Worm (Caenorhabditis elegans) whole organism, L4 larva: ENCODE results near the gene ZK617.26.

Experiments used
- F10B5.3 ChIP-seq: sonication (generic microtip); optimal IDR thresholded peaks from 2 replicates; lab custom pipeline; 2016; ENCODE audit warnings: mild to moderate bottlenecking, missing genetic modification characterization, missing compliant biosample characterization
- F26F4.8 ChIP-seq: fragments of 200-800 bp; sonication (Bioruptor generic); conservative IDR thresholded peaks from 2 replicates; pipeline ENCODE4 v1.3.6; 2022; ENCODE audit warnings: missing genetic modification characterization, missing compliant biosample characterization
- T20F7.1 ChIP-seq: fragments of 200-800 bp; sonication (Bioruptor generic); optimal IDR thresholded peaks from 2 replicates; lab custom pipeline; 2018; ENCODE audit warnings: mild to moderate bottlenecking, missing genetic modification characterization, missing compliant biosample characterization
- Y105C5A.15 ChIP-seq: fragments of 200-800 bp; sonication (Bioruptor generic); IDR thresholded peaks from 2 replicates; pipeline ENCODE4 v1.3.6; 2022; ENCODE audit warnings: missing genetic modification characterization, missing compliant biosample characterization
- Y48G9A.11 ChIP-seq: fragments of 200-800 bp; sonication (Bioruptor generic); IDR thresholded peaks from 2 replicates; pipeline ENCODE4 v1.3.6; 2022; ENCODE audit warnings: missing genetic modification reagents, missing genetic modification characterization, missing compliant biosample characterization
- Y75B8A.6 ChIP-seq: fragments of 200-800 bp; sonication (Bioruptor generic); IDR thresholded peaks from 2 replicates; pipeline ENCODE4 v1.3.6; 2022; ENCODE audit warnings: missing genetic modification reagents, missing genetic modification characterization, missing compliant biosample characterization
- ZK546.5 ChIP-seq, 2 experiments: sonication (generic microtip); optimal IDR thresholded peaks; 2 replicates each; lab custom pipeline; 2017; ENCODE audit warnings: missing biosample characterization in 2 of 2, missing genetic modification characterization in 2 of 2
- aha-1 ChIP-seq: fragments of 150-350 bp; peaks from one replicate; lab custom pipeline; 2014; ENCODE audit warnings: missing biosample characterization, missing genetic modification characterization
- ceh-32 ChIP-seq: sonication (generic microtip); optimal IDR thresholded peaks from 2 replicates; lab custom pipeline; 2016; ENCODE audit warnings: mild to moderate bottlenecking, missing genetic modification characterization, missing compliant biosample characterization; ENCODE audit not compliant: poor library complexity
- daf-12 ChIP-seq: fragments of 150-350 bp; optimal IDR thresholded peaks from 2 replicates; lab custom pipeline; 2014; ENCODE audit warnings: missing biosample characterization, missing genetic modification reagents, missing genetic modification characterization
- daf-16 ChIP-seq, 3 experiments: sonication (generic microtip); optimal IDR thresholded peaks; 2 replicates each; lab custom pipeline; 2016 to 2017; ENCODE audit warnings: missing genetic modification characterization in 3 of 3, missing genetic modification reagents in 3 of 3, mild to moderate bottlenecking in 2 of 3, missing compliant biosample characterization in 2 of 3, missing biosample characterization in 1 of 3, moderate library complexity in 1 of 3
- daf-19 ChIP-seq: fragments of 200-800 bp; sonication (Bioruptor generic); conservative IDR thresholded peaks from 2 replicates; pipeline ENCODE4 v1.3.6; 2022; ENCODE audit warnings: missing genetic modification characterization, missing compliant biosample characterization
- dmd-6 ChIP-seq: fragments of 200-800 bp; sonication (Bioruptor generic); IDR thresholded peaks from 2 replicates; pipeline ENCODE4 v1.3.6; 2022; ENCODE audit warnings: missing genetic modification reagents, missing genetic modification characterization, missing compliant biosample characterization
- dpl-1 ChIP-seq: fragments of 150-350 bp; optimal IDR thresholded peaks from 2 replicates; lab custom pipeline; 2014; ENCODE audit warnings: missing biosample characterization, missing genetic modification reagents, missing genetic modification characterization
- dve-1 ChIP-seq: sonication (generic microtip); optimal IDR thresholded peaks from 2 replicates; lab custom pipeline; 2017; ENCODE audit warnings: antibody characterized with exemption, mild to moderate bottlenecking, missing genetic modification characterization, missing compliant biosample characterization; ENCODE audit not compliant: insufficient read depth
- egl-43 ChIP-seq: fragments of 200-800 bp; sonication (Bioruptor generic); IDR thresholded peaks from 2 replicates; pipeline ENCODE4 v1.3.6; 2022; ENCODE audit warnings: missing genetic modification reagents, missing genetic modification characterization, missing compliant biosample characterization
- fos-1 ChIP-seq: fragments of 150-350 bp; optimal IDR thresholded peaks from 2 replicates; lab custom pipeline; 2014; ENCODE audit warnings: missing biosample characterization, missing genetic modification characterization
- hlh-30 ChIP-seq: sonication (generic microtip); optimal IDR thresholded peaks from 2 replicates; lab custom pipeline; 2017; ENCODE audit warnings: antibody characterized with exemption, mild to moderate bottlenecking, missing genetic modification characterization, missing compliant biosample characterization; ENCODE audit not compliant: insufficient read depth
- lim-7 ChIP-seq: fragments of 200-800 bp; sonication (Bioruptor generic); IDR thresholded peaks from 2 replicates; pipeline ENCODE4 v1.3.6; 2022; ENCODE audit warnings: missing genetic modification characterization, missing compliant biosample characterization
- lin-29 ChIP-seq: fragments of 200-800 bp; sonication (Bioruptor generic); IDR thresholded peaks from 2 replicates; pipeline ENCODE4 v1.3.6; 2022; ENCODE audit warnings: missing genetic modification reagents, missing genetic modification characterization, missing compliant biosample characterization
- lin-39 ChIP-seq: fragments of 150-350 bp; optimal IDR thresholded peaks from 2 replicates; lab custom pipeline; 2014; ENCODE audit warnings: missing biosample characterization, missing genetic modification reagents, missing genetic modification characterization
- madf-5 ChIP-seq, 2 experiments: fragments of 200-800 bp; sonication (Bioruptor generic); IDR thresholded peaks; 2 replicates each; pipeline ENCODE4 v1.3.6; 2022; ENCODE audit warnings: missing compliant biosample characterization in 2 of 2, missing genetic modification characterization in 2 of 2
- mxl-2 ChIP-seq: fragments of 200-800 bp; sonication (Bioruptor generic); conservative IDR thresholded peaks from 2 replicates; pipeline ENCODE4 v1.3.6; 2022; ENCODE audit warnings: missing genetic modification reagents, missing genetic modification characterization, missing compliant biosample characterization
- nhr-10 ChIP-seq: fragments of 150-350 bp; optimal IDR thresholded peaks from 2 replicates; lab custom pipeline; 2014; ENCODE audit warnings: missing biosample characterization, missing genetic modification characterization
- nhr-102 ChIP-seq: sonication (generic microtip); optimal IDR thresholded peaks from 2 replicates; lab custom pipeline; 2016; ENCODE audit warnings: mild to moderate bottlenecking, missing genetic modification characterization, moderate library complexity, missing compliant biosample characterization
- nhr-28 ChIP-seq: fragments of 150-350 bp; optimal IDR thresholded peaks from 2 replicates; lab custom pipeline; 2014; ENCODE audit warnings: missing biosample characterization, missing genetic modification characterization
- nhr-6 ChIP-seq: fragments of 150-350 bp; optimal IDR thresholded peaks from 2 replicates; lab custom pipeline; 2014; ENCODE audit warnings: missing biosample characterization, missing genetic modification characterization
- nhr-77 ChIP-seq: fragments of 150-350 bp; optimal IDR thresholded peaks from 2 replicates; lab custom pipeline; 2014; ENCODE audit warnings: missing biosample characterization, missing genetic modification characterization
- pha-4 ChIP-seq, 2 experiments: fragments of 150-350 bp in 1 of 2; fragments of 200-800 bp in 1 of 2; sonication (Bioruptor generic) in 1 of 2; IDR thresholded peaks in 1 of 2; optimal IDR thresholded peaks in 1 of 2; 2 replicates each; pipeline versions ENCODE4 v1.3.6 to Lab custom; 2014 to 2022; ENCODE audit warnings: missing genetic modification characterization in 2 of 2, missing genetic modification reagents in 2 of 2, missing biosample characterization in 1 of 2, missing compliant biosample characterization in 1 of 2
- set-16 ChIP-seq: fragments of 200-800 bp; sonication (Bioruptor generic); IDR thresholded peaks from 2 replicates; pipeline ENCODE4 v1.3.6; 2022; ENCODE audit warnings: missing genetic modification reagents, missing genetic modification characterization, missing compliant biosample characterization
- snpc-1.2 ChIP-seq: fragments of 200-800 bp; sonication (Bioruptor generic); IDR thresholded peaks from 2 replicates; pipeline ENCODE4 v1.3.6; 2022; ENCODE audit warnings: missing genetic modification reagents, missing genetic modification characterization, missing compliant biosample characterization
- spr-1 ChIP-seq: sonication (generic microtip); optimal IDR thresholded peaks from 2 replicates; lab custom pipeline; 2016; ENCODE audit warnings: mild to moderate bottlenecking, missing genetic modification characterization, missing compliant biosample characterization
- tra-1 ChIP-seq: fragments of 200-800 bp; sonication (Bioruptor generic); IDR thresholded peaks from 2 replicates; pipeline ENCODE4 v1.3.6; 2022; ENCODE audit warnings: missing genetic modification reagents, missing genetic modification characterization, missing compliant biosample characterization
- unc-130 ChIP-seq: sonication (generic microtip); optimal IDR thresholded peaks from 2 replicates; lab custom pipeline; 2016; ENCODE audit warnings: missing genetic modification reagents, missing genetic modification characterization, missing compliant biosample characterization
- zfp-2 ChIP-seq: sonication (generic microtip); optimal IDR thresholded peaks from 2 replicates; lab custom pipeline; 2016; ENCODE audit warnings: mild to moderate bottlenecking, missing genetic modification characterization, missing compliant biosample characterization
- zip-11 ChIP-seq: fragments of 200-800 bp; sonication (Bioruptor generic); IDR thresholded peaks from 2 replicates; pipeline ENCODE4 v1.3.6; 2022; ENCODE audit warnings: missing genetic modification characterization, missing compliant biosample characterization
- zip-2 ChIP-seq: fragments of 150-350 bp; optimal IDR thresholded peaks from 2 replicates; lab custom pipeline; 2014; ENCODE audit warnings: missing biosample characterization, missing genetic modification characterization
- ztf-7 ChIP-seq: fragments of 150-350 bp; optimal IDR thresholded peaks from 2 replicates; lab custom pipeline; 2014; ENCODE audit warnings: missing biosample characterization, missing genetic modification characterization

The ZK617.26 gene

DNA sequence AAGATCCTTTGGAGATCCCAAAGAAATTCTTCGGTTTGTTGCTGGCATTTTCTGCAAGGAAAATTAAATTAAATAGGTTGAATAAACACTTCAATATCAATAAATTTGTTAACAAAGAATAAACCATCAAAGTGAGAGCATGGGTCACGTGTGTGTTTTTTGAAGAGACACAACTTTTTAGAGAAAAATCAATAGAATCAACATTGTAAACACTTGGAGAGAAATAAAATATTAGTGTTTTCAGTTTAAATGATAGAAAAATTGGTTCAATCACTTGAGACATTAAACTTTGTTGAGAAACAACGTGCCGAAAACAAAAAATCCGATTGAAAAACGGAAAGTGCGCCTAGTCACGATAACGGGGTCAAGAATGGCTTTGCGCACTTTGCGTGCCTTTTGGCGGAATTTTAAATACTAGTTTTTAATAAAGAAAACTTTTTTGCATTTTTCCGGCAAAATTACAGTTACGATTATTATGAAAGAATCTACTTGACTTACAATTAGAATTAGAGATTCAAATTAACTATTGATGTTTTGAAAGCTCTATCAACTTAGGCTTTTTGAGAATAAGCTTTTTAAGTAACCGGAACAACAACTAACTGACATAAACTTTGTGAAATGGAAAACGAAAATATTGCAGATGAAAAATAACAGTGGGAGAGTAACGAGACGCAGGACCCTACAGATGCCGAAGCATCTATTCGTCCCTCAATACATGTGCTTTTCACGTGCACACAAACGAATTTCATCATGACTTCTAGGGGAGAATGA lies 49.1 kb downstream of the ZK617.26 start, which contains the start of gene ZK829.7 (continued):
- TF ChIP-seq pha-4 (GFP tag; IDR thresholded peaks at IDR 0.05; lab: Robert Waterston, UW) (peak; percentile 25; the same call in 1 of the 2 replicates), pha-4 (tag; optimal IDR thresholded peaks at IDR 0.05; lab: Kevin White, UChicago) (peak; percentile 66), zip-11 (GFP tag; lab: Robert Waterston, UW) (no peak), hlh-30 (peak; percentile 55), ZK546.5 (tag; optimal IDR thresholded peaks at IDR 0.05; lab: Kevin White, UChicago) (no peak), zip-2 (tag; lab: Kevin White, UChicago) (no peak), daf-12 (tag; lab: Kevin White, UChicago) (no peak), F26F4.8 (GFP tag; lab: Robert Waterston, UW) (no peak), nhr-102 (tag; lab: Kevin White, UChicago) (peak; percentile 53), lin-29 (GFP tag; lab: Robert Waterston, UW) (no peak), egl-43 (no peak), zfp-2 (tag; lab: Kevin White, UChicago) (no peak), unc-130 (no peak), daf-16 (GFP tag; optimal IDR thresholded peaks at IDR 0.05; lab: Kevin White, UChicago) (peak in 1 of 2 experiments; percentile 62), daf-16 (tag; optimal IDR thresholded peaks at IDR 0.05; lab: Kevin White, UChicago) (no peak), Y48G9A.11 (GFP tag; lab: Robert Waterston, UW) (no peak), nhr-28 (tag; lab: Kevin White, UChicago) (peak; percentile 57), F10B5.3 (tag; lab: Kevin White, UChicago) (peak; percentile 12), dpl-1 (peak; percentile 95), madf-5 (GFP tag; IDR thresholded peaks at IDR 0.05; lab: Robert Waterston, UW) (no peak), lim-7 (no peak), Y105C5A.15 (GFP tag; lab: Robert Waterston, UW) (no peak), snpc-1.2 (GFP tag; lab: Robert Waterston, UW) (peak; percentile 77), nhr-6 (tag; lab: Kevin White, UChicago) (peak; percentile 4), fos-1 (tag; lab: Kevin White, UChicago) (no peak), ztf-7 (tag; lab: Kevin White, UChicago) (no peak), dmd-6 (GFP tag; lab: Robert Waterston, UW) (peak; percentile 33), mxl-2 (GFP tag; lab: Robert Waterston, UW) (peak; percentile 99), T20F7.1 (GFP tag; lab: Kevin White, UChicago) (peak; percentile 55), aha-1 (tag; lab: Kevin White, UChicago) (peak; percentile 42), spr-1 (tag; lab: Kevin White, UChicago) (peak; percentile 7), nhr-10 (tag; lab: Kevin White, UChicago) (no peak), dve-1 (peak; percentile 49), Y75B8A.6 (no peak), nhr-77 (peak; percentile 13), set-16 (no peak), ceh-32 (tag; lab: Kevin White, UChicago) (peak; percentile 11), daf-19 (GFP tag; lab: Robert Waterston, UW) (no peak), lin-39 (tag; lab: Kevin White, UChicago) (no peak), tra-1 (no peak)
